Fruit fly (Drosophila melanogaster) whole organism, embryonic: Measurements from ENCODE around the gene mbt.

Experiments used
- ATbp ChIP-seq: fragments of 200-800 bp; sonication (Bioruptor generic); optimal IDR thresholded peaks from 2 replicates; lab custom pipeline; 2017; ENCODE audit warnings: missing biosample characterization, mild to moderate bottlenecking, missing genetic modification characterization, missing genetic modification reagents
- Adf1 ChIP-seq: fragments of 200-800 bp; sonication (Bioruptor generic); IDR thresholded peaks from 2 replicates; pipeline ENCODE4 v1.3.6; 2022; ENCODE audit warnings: missing biosample characterization, missing genetic modification characterization
- B-H2 ChIP-seq: fragments of 200-800 bp; sonication (Bioruptor generic); optimal IDR thresholded peaks from 2 replicates; lab custom pipeline; 2018; ENCODE audit warnings: missing biosample characterization, mild to moderate bottlenecking, missing genetic modification characterization
- Blimp-1 ChIP-seq: fragments of 200-800 bp; sonication (Bioruptor generic); optimal IDR thresholded peaks from 3 replicates; lab custom pipeline; 2018; ENCODE audit warnings: missing biosample characterization, missing genetic modification characterization, mild to moderate bottlenecking, moderate library complexity, missing genetic modification reagents
- CG10147 ChIP-seq: fragments of 200-800 bp; sonication (Bioruptor generic); optimal IDR thresholded peaks from 2 replicates; lab custom pipeline; 2019; ENCODE audit warnings: missing biosample characterization, mild to moderate bottlenecking, missing genetic modification characterization, moderate library complexity
- CG10565 ChIP-seq: fragments of 200-800 bp; sonication (Bioruptor generic); optimal IDR thresholded peaks from 3 replicates; lab custom pipeline; 2016; ENCODE audit warnings: missing biosample characterization, mild to moderate bottlenecking, missing genetic modification characterization
- CG11247 ChIP-seq: fragments of 200-800 bp; sonication (Bioruptor generic); IDR thresholded peaks from 2 replicates; pipeline ENCODE4 v1.3.6; 2022; ENCODE audit warnings: missing biosample characterization, missing genetic modification characterization
- CG12391 ChIP-seq: fragments of 200-800 bp; sonication (Bioruptor generic); optimal IDR thresholded peaks from 3 replicates; lab custom pipeline; 2018; ENCODE audit warnings: missing biosample characterization, mild to moderate bottlenecking, missing genetic modification characterization, moderate library complexity
- CG13775 ChIP-seq: fragments of 200-800 bp; sonication (Bioruptor generic); optimal IDR thresholded peaks from 3 replicates; lab custom pipeline; 2017; ENCODE audit warnings: missing biosample characterization, mild to moderate bottlenecking, missing genetic modification characterization
- CG17829 ChIP-seq: fragments of 200-800 bp; optimal IDR thresholded peaks from 2 replicates; lab custom pipeline; 2019; ENCODE audit warnings: missing biosample characterization, mild to moderate bottlenecking, missing genetic modification characterization, moderate library complexity
- CG2712 ChIP-seq: fragments of 200-800 bp; optimal IDR thresholded peaks from 3 replicates; lab custom pipeline; 2019; ENCODE audit warnings: missing biosample characterization, mild to moderate bottlenecking, missing genetic modification characterization, moderate library complexity
- CG3065 ChIP-seq: fragments of 200-800 bp; sonication (Bioruptor generic); optimal IDR thresholded peaks from 2 replicates; lab custom pipeline; 2016; ENCODE audit warnings: missing biosample characterization, missing genetic modification characterization
- CG3163 ChIP-seq: fragments of 200-800 bp; sonication (Bioruptor generic); optimal IDR thresholded peaks from 3 replicates; lab custom pipeline; 2016; ENCODE audit warnings: missing biosample characterization, missing genetic modification characterization
- CG32532 ChIP-seq: fragments of 200-800 bp; sonication (Bioruptor generic); IDR thresholded peaks from 2 replicates; pipeline ENCODE4 v1.3.6; 2022; ENCODE audit warnings: missing biosample characterization, missing genetic modification characterization
- CG4707 ChIP-seq: fragments of 200-800 bp; sonication (Bioruptor generic); optimal IDR thresholded peaks from 2 replicates; lab custom pipeline; 2018; ENCODE audit warnings: missing biosample characterization, mild to moderate bottlenecking, missing genetic modification characterization, moderate library complexity
- CG4854 ChIP-seq: fragments of 200-800 bp; sonication (Bioruptor generic); optimal IDR thresholded peaks from 2 replicates; lab custom pipeline; 2016; ENCODE audit warnings: missing biosample characterization, missing genetic modification characterization, inconsistent platforms
- CG6791 ChIP-seq: fragments of 200-800 bp; sonication (Bioruptor generic); IDR thresholded peaks from 3 replicates; pipeline ENCODE4 v1.3.6; 2022; ENCODE audit warnings: missing biosample characterization, missing genetic modification characterization; ENCODE audit not compliant: partially characterized antibody
- CG7745 ChIP-seq: fragments of 200-800 bp; sonication (Bioruptor generic); optimal IDR thresholded peaks from 2 replicates; lab custom pipeline; 2018; ENCODE audit warnings: missing biosample characterization, mild to moderate bottlenecking, missing genetic modification characterization, moderate library complexity
- CG8924 ChIP-seq: fragments of 200-800 bp; optimal IDR thresholded peaks from 3 replicates; lab custom pipeline; 2019; ENCODE audit warnings: missing biosample characterization, mild to moderate bottlenecking, missing genetic modification characterization, moderate library complexity
- CG9215 ChIP-seq: fragments of 200-800 bp; sonication (Bioruptor generic); IDR thresholded peaks from 2 replicates; pipeline ENCODE4 v1.3.6; 2022; ENCODE audit warnings: missing biosample characterization, missing genetic modification characterization
- Hand ChIP-seq: fragments of 200-800 bp; sonication (Bioruptor generic); optimal IDR thresholded peaks from 2 replicates; lab custom pipeline; 2017; ENCODE audit warnings: mild to moderate bottlenecking, missing biosample characterization, missing genetic modification reagents, missing genetic modification characterization
- Optix ChIP-seq: fragments of 200-800 bp; sonication (Bioruptor generic); IDR thresholded peaks from 3 replicates; pipeline ENCODE4 v1.3.6; 2022; ENCODE audit warnings: missing biosample characterization, missing genetic modification characterization
- Pdp1 ChIP-seq, 2 experiments: fragments of 200-800 bp; sonication (Bioruptor generic); optimal IDR thresholded peaks; 3 replicates each; lab custom pipeline; 2016; ENCODE audit warnings: missing biosample characterization in 2 of 2, missing genetic modification characterization in 2 of 2, mild to moderate bottlenecking in 1 of 2, moderate library complexity in 1 of 2
- Six4 ChIP-seq: fragments of 200-800 bp; sonication (Bioruptor generic); optimal IDR thresholded peaks from 2 replicates; lab custom pipeline; 2016; ENCODE audit warnings: missing biosample characterization, missing genetic modification characterization
- YL-1 ChIP-seq: fragments of 200-800 bp; sonication (Bioruptor generic); optimal IDR thresholded peaks from 3 replicates; lab custom pipeline; 2017; ENCODE audit warnings: missing biosample characterization, mild to moderate bottlenecking, missing genetic modification characterization
- caup ChIP-seq: fragments of 200-800 bp; sonication (Bioruptor generic); optimal IDR thresholded peaks from 3 replicates; lab custom pipeline; 2017; ENCODE audit warnings: missing biosample characterization, mild to moderate bottlenecking, missing genetic modification characterization, moderate library complexity; ENCODE audit not compliant: severe bottlenecking
- chinmo ChIP-seq: fragments of 200-800 bp; sonication (Bioruptor generic); IDR thresholded peaks from 4 replicates; pipeline ENCODE4 v1.3.6; 2022; ENCODE audit warnings: missing biosample characterization, missing genetic modification characterization; ENCODE audit not compliant: partially characterized antibody
- cwo ChIP-seq: fragments of 200-800 bp; sonication (Bioruptor generic); optimal IDR thresholded peaks from 3 replicates; lab custom pipeline; 2017; ENCODE audit warnings: missing biosample characterization, missing genetic modification characterization, mild to moderate bottlenecking, moderate library complexity, missing genetic modification reagents
- dan ChIP-seq: fragments of 200-800 bp; sonication (Bioruptor generic); IDR thresholded peaks from 2 replicates; pipeline ENCODE4 v1.3.6; 2022; ENCODE audit warnings: missing biosample characterization, missing genetic modification characterization
- dysf ChIP-seq: fragments of 200-800 bp; sonication (Bioruptor generic); IDR thresholded peaks from 3 replicates; pipeline ENCODE4 v1.3.6; 2022; ENCODE audit warnings: missing biosample characterization, missing genetic modification characterization
- fd64A ChIP-seq: fragments of 200-800 bp; sonication (Bioruptor generic); optimal IDR thresholded peaks from 3 replicates; lab custom pipeline; 2018; ENCODE audit warnings: missing biosample characterization, mild to moderate bottlenecking, missing genetic modification characterization
- gce ChIP-seq: fragments of 200-800 bp; sonication (Bioruptor generic); IDR thresholded peaks from 3 replicates; pipeline ENCODE4 v1.3.6; 2022; ENCODE audit warnings: missing biosample characterization, missing genetic modification characterization
- gt ChIP-seq: fragments of 200-800 bp; sonication (Bioruptor generic); IDR thresholded peaks from 2 replicates; pipeline ENCODE4 v1.3.6; 2022; ENCODE audit warnings: missing biosample characterization, missing genetic modification characterization
- hbn ChIP-seq: fragments of 200-800 bp; sonication (Bioruptor generic); IDR thresholded peaks from 2 replicates; pipeline ENCODE4 v1.3.6; 2022; ENCODE audit warnings: missing biosample characterization, missing genetic modification characterization; ENCODE audit not compliant: partially characterized antibody
- mld ChIP-seq: fragments of 200-800 bp; sonication (Bioruptor generic); IDR thresholded peaks from 3 replicates; pipeline ENCODE4 v1.3.6; 2022; ENCODE audit warnings: missing biosample characterization, missing genetic modification characterization; ENCODE audit not compliant: partially characterized antibody
- nom ChIP-seq: fragments of 200-800 bp; sonication (Bioruptor generic); optimal IDR thresholded peaks from 2 replicates; lab custom pipeline; 2017; ENCODE audit warnings: missing biosample characterization, missing genetic modification characterization, mild to moderate bottlenecking, moderate library complexity, missing genetic modification reagents
- otp ChIP-seq: fragments of 200-800 bp; sonication (Bioruptor generic); IDR thresholded peaks from 3 replicates; pipeline ENCODE4, ENCODE4 v1.3.6; 2022; ENCODE audit warnings: missing biosample characterization, missing genetic modification characterization
- p53 ChIP-seq: fragments of 200-800 bp; sonication (Bioruptor generic); optimal IDR thresholded peaks from 2 replicates; lab custom pipeline; 2016; ENCODE audit warnings: missing biosample characterization, missing genetic modification characterization
- pho ChIP-seq: fragments of 200-800 bp; sonication (Bioruptor generic); optimal IDR thresholded peaks from 2 replicates; lab custom pipeline; 2016; ENCODE audit warnings: missing biosample characterization, missing genetic modification characterization
- pnt ChIP-seq: fragments of 200-800 bp; sonication (Bioruptor generic); optimal IDR thresholded peaks from 3 replicates; lab custom pipeline; 2016; ENCODE audit warnings: missing biosample characterization, missing genetic modification characterization
- row ChIP-seq: fragments of 200-800 bp; sonication (Bioruptor generic); IDR thresholded peaks from 3 replicates; pipeline ENCODE4 v1.3.6; 2022; ENCODE audit warnings: missing biosample characterization, missing genetic modification characterization
- run ChIP-seq: fragments of 200-800 bp; sonication (Bioruptor generic); optimal IDR thresholded peaks from 3 replicates; lab custom pipeline; 2018; ENCODE audit warnings: missing biosample characterization, mild to moderate bottlenecking, missing genetic modification characterization
- sd ChIP-seq: fragments of 200-800 bp; sonication (Bioruptor generic); optimal IDR thresholded peaks from 3 replicates; lab custom pipeline; 2018; ENCODE audit warnings: missing biosample characterization, mild to moderate bottlenecking, missing genetic modification characterization, moderate library complexity
- sr ChIP-seq: fragments of 200-800 bp; sonication (Bioruptor generic); IDR thresholded peaks from 3 replicates; pipeline ENCODE4 v1.3.6; 2022; ENCODE audit warnings: missing biosample characterization, missing genetic modification characterization
- ssp ChIP-seq: fragments of 200-800 bp; sonication (Bioruptor generic); IDR thresholded peaks from 2 replicates; pipeline ENCODE4 v1.3.6; 2022; ENCODE audit warnings: missing biosample characterization, missing genetic modification characterization

Gene mbt

DNA sequence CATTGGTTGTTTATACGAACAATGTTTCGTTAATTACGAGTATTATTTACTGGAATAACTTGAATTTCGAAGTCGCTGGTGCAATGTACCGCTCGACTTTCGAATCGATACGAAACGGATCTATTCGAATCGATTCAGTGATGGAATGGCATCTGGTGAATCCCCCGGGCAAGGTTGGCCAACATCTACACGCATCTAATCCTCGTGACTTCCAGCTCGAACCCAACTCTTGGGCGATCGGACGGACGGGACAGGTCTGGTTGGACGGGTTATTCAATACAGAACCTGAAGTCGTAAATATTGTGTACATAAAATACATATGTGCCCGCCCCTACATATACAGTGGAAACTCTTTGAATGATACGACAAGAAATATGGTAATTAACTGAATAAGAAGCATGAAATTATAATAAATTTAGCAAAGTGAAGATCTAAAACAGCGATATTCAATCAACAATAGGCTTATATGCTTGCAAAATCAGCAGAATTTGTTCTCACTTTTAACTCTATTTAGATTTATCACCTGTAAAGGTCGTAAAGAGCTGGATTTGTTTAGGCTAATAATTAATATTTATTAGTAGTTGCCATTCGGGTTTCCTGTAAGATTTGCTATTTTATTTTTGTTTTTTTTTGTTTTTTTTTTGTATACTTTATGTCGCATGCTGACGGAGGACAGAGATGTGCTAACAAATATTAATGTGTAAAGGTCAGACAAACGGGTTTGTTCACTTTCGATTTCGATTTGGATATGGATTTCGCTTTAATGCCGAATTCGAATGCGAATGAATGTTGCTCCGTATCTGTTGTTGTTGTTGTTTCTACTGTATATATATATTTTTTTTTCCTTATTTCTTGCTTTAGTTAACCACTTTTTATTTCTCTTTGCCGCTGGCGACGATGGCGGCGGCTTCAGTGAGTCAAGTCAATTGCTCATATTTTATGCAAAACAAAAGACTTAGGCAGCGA, 6.6 kb downstream of the mbt start (continued):
- TF ChIP-seq caup (GFP tag; lab: Kevin White, UChicago) (no peak), CG10565 (GFP tag; lab: Kevin White, UChicago) (no peak), otp (GFP tag; lab: Robert Waterston, UW) (no peak), CG11247 (peak; percentile 40; the same call in 1 of the 2 replicates), sd (tag; lab: Kevin White, UChicago) (peak; percentile 13), mld (GFP tag; lab: Robert Waterston, UW) (no peak), CG8924 (tag; lab: Kevin White, UChicago) (no peak)

DNA sequence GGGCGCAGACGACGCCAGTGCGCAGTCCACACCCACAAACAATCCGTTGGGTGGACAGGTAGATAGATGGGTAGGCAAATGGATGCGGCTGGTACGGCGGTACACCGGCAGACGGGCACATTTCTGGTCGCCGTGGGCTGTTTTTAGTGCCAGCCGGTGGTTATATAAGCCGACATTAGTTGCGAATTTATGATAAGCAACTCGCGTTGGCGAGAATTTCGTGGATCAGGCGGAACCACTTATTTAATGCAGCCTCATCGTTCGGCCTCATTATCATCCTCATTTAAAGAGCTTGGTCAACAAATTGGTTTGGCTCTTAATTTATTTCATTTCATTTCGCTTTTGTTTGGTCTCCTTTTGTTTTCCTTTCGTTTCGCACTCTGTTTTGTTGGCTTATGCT, 8.2 kb downstream of the mbt start:
- no peak for TF ChIP-seq p53 (GFP tag; lab: Kevin White, UChicago)
- 0 out of 4 replicates have a peak, but pooled peaks have one; percentile 51 for TF ChIP-seq chinmo
- TF ChIP-seq Blimp-1 (GFP tag; lab: Kevin White, UChicago): peak; percentile 5
- peak; percentile 48 for TF ChIP-seq nom
- TF ChIP-seq Pdp1 (GFP tag; optimal IDR thresholded peaks at IDR 0.05; lab: Kevin White, UChicago): peak in 1 of 2 experiments; percentile 53

DNA sequence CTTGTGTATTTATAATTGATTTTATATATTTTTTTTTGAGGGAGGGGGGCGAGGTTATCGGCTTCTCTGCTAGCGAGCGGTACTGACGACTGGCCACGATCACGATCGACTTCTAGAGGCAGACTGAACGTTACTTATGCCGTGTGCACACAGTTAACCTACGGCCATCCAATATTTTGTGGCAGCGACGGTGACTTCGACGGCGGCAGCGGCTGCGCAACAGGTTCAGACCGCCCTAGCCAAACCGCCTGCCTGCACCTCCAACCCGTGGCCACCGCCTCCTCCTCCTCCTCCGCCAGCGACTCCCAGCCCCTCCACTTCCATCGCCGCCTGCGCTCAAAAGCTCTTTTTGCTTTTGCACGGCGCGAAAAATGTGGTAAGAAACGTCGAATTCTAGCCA, 11.0 kb downstream of the mbt start, which contains the start of gene CG9782:
TSS of gene CG9782 (minus strand) at position 128 of the 400 bp plus-strand sequence.
- no peak for TF ChIP-seq pnt (GFP tag; lab: Kevin White, UChicago)
- TF ChIP-seq CG17829: no peak
- peak; percentile 0 for TF ChIP-seq cwo (GFP tag; lab: Kevin White, UChicago)
- TF ChIP-seq CG6791 (GFP tag; lab: Robert Waterston, UW): no peak
- no peak for TF ChIP-seq YL-1 (GFP tag; lab: Kevin White, UChicago)
- TF ChIP-seq gt: no peak
- TF ChIP-seq CG32532 (GFP tag; lab: Robert Waterston, UW): peak; percentile 29; the same call in 1 of the 2 replicates
- no peak for TF ChIP-seq dan (GFP tag; lab: Robert Waterston, UW)
- TF ChIP-seq CG4854 (GFP tag; lab: Kevin White, UChicago): no peak
- TF ChIP-seq CG7745 (tag; lab: Kevin White, UChicago): no peak
- TF ChIP-seq CG10147 (GFP tag; lab: Kevin White, UChicago): no peak
- TF ChIP-seq sr (GFP tag; lab: Robert Waterston, UW): peak; percentile 72
- TF ChIP-seq Six4 (GFP tag; lab: Kevin White, UChicago): no peak
- no peak for TF ChIP-seq CG13775 (GFP tag; lab: Kevin White, UChicago)
- no peak for TF ChIP-seq Optix
- TF ChIP-seq ssp: no peak
- no peak for TF ChIP-seq CG9215 (GFP tag; lab: Robert Waterston, UW)
- no peak for TF ChIP-seq CG3163 (GFP tag; lab: Kevin White, UChicago)
- no peak for TF ChIP-seq CG3065 (GFP tag; lab: Kevin White, UChicago)
- no peak for TF ChIP-seq gce (GFP tag; lab: Robert Waterston, UW)
- TF ChIP-seq row (GFP tag; lab: Robert Waterston, UW): peak; percentile 21; the same call in 1 of the 3 replicates
- TF ChIP-seq Hand (GFP tag; lab: Kevin White, UChicago): no peak
- TF ChIP-seq B-H2: no peak
- no peak for TF ChIP-seq hbn (GFP tag; lab: Robert Waterston, UW)
- TF ChIP-seq dysf (GFP tag; lab: Robert Waterston, UW): 0 out of 3 replicates have a peak, but pooled peaks have one; percentile 16
- no peak for TF ChIP-seq fd64A (GFP tag; lab: Kevin White, UChicago)
- TF ChIP-seq run (tag; lab: Kevin White, UChicago): no peak
- TF ChIP-seq CG2712 (tag; lab: Kevin White, UChicago): no peak
- no peak for TF ChIP-seq CG4707 (GFP tag; lab: Kevin White, UChicago)
- TF ChIP-seq CG12391 (tag; lab: Kevin White, UChicago): no peak
- peak; percentile 81 for TF ChIP-seq Adf1 (GFP tag; lab: Robert Waterston, UW)
- TF ChIP-seq ATbp (GFP tag; lab: Kevin White, UChicago): no peak
- TF ChIP-seq pho (GFP tag; lab: Kevin White, UChicago): no peak
